Worm (Caenorhabditis elegans) whole organism, young adult: ENCODE results near the gene lin-2.

Experiments
- B0019.2 ChIP-seq: fragments of 200-800 bp; sonication (Bioruptor generic); conservative IDR thresholded peaks from 2 replicates; pipeline ENCODE4 v1.3.6; 2022; ENCODE audit warnings: missing genetic modification reagents, missing genetic modification characterization, missing compliant biosample characterization
- B0261.1 ChIP-seq: sonication (generic microtip); optimal IDR thresholded peaks from 2 replicates; lab custom pipeline; 2016; ENCODE audit warnings: mild to moderate bottlenecking, missing genetic modification characterization, moderate library complexity, missing compliant biosample characterization
- F10E7.11 ChIP-seq: sonication (generic microtip); optimal IDR thresholded peaks from 2 replicates; lab custom pipeline; 2017; ENCODE audit warnings: mild to moderate bottlenecking, missing genetic modification characterization, moderate library complexity, missing compliant biosample characterization
- F23B12.7 ChIP-seq: sonication (generic microtip); optimal IDR thresholded peaks from 2 replicates; lab custom pipeline; 2017; ENCODE audit warnings: missing genetic modification characterization, mild to moderate bottlenecking, missing compliant biosample characterization, antibody characterized with exemption, moderate library complexity; ENCODE audit not compliant: insufficient read depth
- F33H1.4 ChIP-seq: fragments of 200-800 bp; sonication (Bioruptor generic); IDR thresholded peaks from 2 replicates; pipeline ENCODE4 v1.3.6; 2022; ENCODE audit warnings: missing genetic modification reagents, missing genetic modification characterization, missing compliant biosample characterization
- F49E8.2 ChIP-seq: sonication (generic microtip); optimal IDR thresholded peaks from 3 replicates; lab custom pipeline; 2017; ENCODE audit warnings: missing genetic modification characterization, mild to moderate bottlenecking, missing compliant biosample characterization, antibody characterized with exemption, moderate library complexity; ENCODE audit not compliant: insufficient read depth
- F57C9.4 ChIP-seq: sonication (generic microtip); optimal IDR thresholded peaks from 2 replicates; lab custom pipeline; 2017; ENCODE audit warnings: mild to moderate bottlenecking, missing genetic modification characterization, missing compliant biosample characterization
- T26A5.8 ChIP-seq: sonication (generic microtip); optimal IDR thresholded peaks from 2 replicates; lab custom pipeline; 2016; ENCODE audit warnings: missing genetic modification characterization, missing compliant biosample characterization
- Y53G8AR.9 ChIP-seq: fragments of 200-800 bp; sonication (Bioruptor generic); conservative IDR thresholded peaks from 2 replicates; pipeline ENCODE4 v1.3.6; 2022; ENCODE audit warnings: missing genetic modification reagents, missing genetic modification characterization, missing compliant biosample characterization
- Y56A3A.18 ChIP-seq: fragments of 200-800 bp; sonication (Bioruptor generic); IDR thresholded peaks from 2 replicates; pipeline ENCODE4 v1.3.6; 2022; ENCODE audit warnings: missing genetic modification reagents, missing genetic modification characterization, missing compliant biosample characterization
- Y79H2A.3 ChIP-seq: fragments of 200-800 bp; sonication (Bioruptor generic); conservative IDR thresholded peaks from 2 replicates; pipeline ENCODE4 v1.3.6; 2022; ENCODE audit warnings: missing genetic modification reagents, missing genetic modification characterization, missing compliant biosample characterization
- aptf-2 ChIP-seq: fragments of 200-800 bp; sonication (Bioruptor generic); conservative IDR thresholded peaks from 2 replicates; pipeline ENCODE4 v1.3.6; 2022; ENCODE audit warnings: missing genetic modification reagents, missing genetic modification characterization, missing compliant biosample characterization
- aptf-3 ChIP-seq: fragments of 200-800 bp; sonication (Bioruptor generic); IDR thresholded peaks from 2 replicates; pipeline ENCODE4 v1.3.6; 2022; ENCODE audit warnings: missing genetic modification characterization, missing compliant biosample characterization
- atf-7 ChIP-seq: sonication (generic microtip); optimal IDR thresholded peaks from 2 replicates; lab custom pipeline; 2017; ENCODE audit warnings: mild to moderate bottlenecking, missing genetic modification characterization, missing compliant biosample characterization
- bed-1 ChIP-seq: fragments of 200-800 bp; sonication (Bioruptor generic); IDR thresholded peaks from 2 replicates; pipeline ENCODE4 v1.3.6; 2022; ENCODE audit warnings: missing genetic modification reagents, missing genetic modification characterization, missing compliant biosample characterization
- cebp-1 ChIP-seq, 2 experiments: fragments of 200-800 bp in 1 of 2; sonication (Bioruptor generic) in 1 of 2; sonication (generic microtip) in 1 of 2; IDR thresholded peaks in 1 of 2; optimal IDR thresholded peaks in 1 of 2; 2 replicates each; pipeline versions ENCODE4 v1.3.6 to Lab custom; 2017 to 2022; ENCODE audit warnings: missing compliant biosample characterization in 2 of 2, missing genetic modification characterization in 2 of 2, mild to moderate bottlenecking in 1 of 2, missing genetic modification reagents in 1 of 2, moderate library complexity in 1 of 2
- cebp-2 ChIP-seq: fragments of 200-800 bp; sonication (Bioruptor generic); IDR thresholded peaks from 2 replicates; pipeline ENCODE4 v1.3.6; 2022; ENCODE audit warnings: missing genetic modification characterization, missing compliant biosample characterization
- ceh-27 ChIP-seq: fragments of 200-800 bp; sonication (Bioruptor generic); optimal IDR thresholded peaks from 2 replicates; lab custom pipeline; 2018; ENCODE audit warnings: mild to moderate bottlenecking, missing genetic modification characterization, moderate library complexity, missing compliant biosample characterization
- ceh-40 ChIP-seq: fragments of 200-800 bp; sonication (Bioruptor generic); IDR thresholded peaks from 2 replicates; pipeline ENCODE4 v1.3.6; 2022; ENCODE audit warnings: missing genetic modification characterization, missing compliant biosample characterization
- ceh-91 ChIP-seq: fragments of 200-800 bp; sonication (Bioruptor generic); IDR thresholded peaks from 2 replicates; pipeline ENCODE4 v1.3.6; 2022; ENCODE audit warnings: missing genetic modification reagents, missing genetic modification characterization, missing compliant biosample characterization
- dpff-1 ChIP-seq: sonication (generic microtip); optimal IDR thresholded peaks from 2 replicates; lab custom pipeline; 2017; ENCODE audit warnings: mild to moderate bottlenecking, missing genetic modification characterization, missing compliant biosample characterization
- efl-1 ChIP-seq: fragments of 150-350 bp; optimal IDR thresholded peaks from 2 replicates; lab custom pipeline; 2014; ENCODE audit warnings: missing biosample characterization, missing genetic modification reagents, missing genetic modification characterization
- egl-18 ChIP-seq: fragments of 200-800 bp; sonication (Bioruptor generic); IDR thresholded peaks from 2 replicates; pipeline ENCODE4 v1.3.6; 2022; ENCODE audit warnings: missing genetic modification reagents, missing genetic modification characterization, missing compliant biosample characterization
- ekl-4 ChIP-seq: fragments of 200-800 bp; sonication (Bioruptor generic); IDR thresholded peaks from 2 replicates; pipeline ENCODE4 v1.3.6; 2022; ENCODE audit warnings: missing genetic modification reagents, missing genetic modification characterization, missing compliant biosample characterization
- fkh-3 ChIP-seq: sonication (generic microtip); optimal IDR thresholded peaks from 2 replicates; lab custom pipeline; 2016; ENCODE audit warnings: mild to moderate bottlenecking, missing genetic modification characterization, missing compliant biosample characterization
- gei-17 ChIP-seq: fragments of 200-800 bp; sonication (Bioruptor generic); optimal IDR thresholded peaks from 2 replicates; lab custom pipeline; 2018; ENCODE audit warnings: mild to moderate bottlenecking, missing genetic modification characterization, missing compliant biosample characterization
- him-1 ChIP-seq: sonication (generic microtip); optimal IDR thresholded peaks from 2 replicates; lab custom pipeline; 2016; ENCODE audit warnings: missing genotype, missing genetic modification reagents, missing genetic modification characterization, missing compliant biosample characterization
- hlh-26 ChIP-seq: fragments of 200-800 bp; sonication (Bioruptor generic); conservative IDR thresholded peaks from 2 replicates; pipeline ENCODE4 v1.3.6; 2022; ENCODE audit warnings: missing genetic modification reagents, missing genetic modification characterization, missing compliant biosample characterization
- hrde-1 ChIP-seq: sonication (generic microtip); optimal IDR thresholded peaks from 2 replicates; lab custom pipeline; 2016; ENCODE audit warnings: missing genetic modification characterization, mild to moderate bottlenecking, missing compliant biosample characterization, moderate library complexity, missing genotype, missing genetic modification reagents, borderline replicate concordance
- hsf-1 ChIP-seq: fragments of 200-800 bp; sonication (Bioruptor generic); IDR thresholded peaks from 2 replicates; pipeline ENCODE4 v1.3.6; 2022; ENCODE audit warnings: missing genetic modification reagents, missing genetic modification characterization, missing compliant biosample characterization
- lin-26 ChIP-seq: fragments of 200-800 bp; sonication (Bioruptor generic); IDR thresholded peaks from 2 replicates; pipeline ENCODE4 v1.3.6; 2022; ENCODE audit warnings: missing genetic modification reagents, missing genetic modification characterization, missing compliant biosample characterization
- madf-8 ChIP-seq: fragments of 200-800 bp; sonication (Bioruptor generic); conservative IDR thresholded peaks from 2 replicates; pipeline ENCODE4 v1.3.6; 2022; ENCODE audit warnings: missing genetic modification reagents, missing genetic modification characterization, missing compliant biosample characterization
- mes-4 ChIP-seq: sonication (generic microtip); optimal IDR thresholded peaks from 2 replicates; lab custom pipeline; 2016; ENCODE audit warnings: missing genotype, missing genetic modification characterization, missing compliant biosample characterization
- nfya-1 ChIP-seq: sonication (generic microtip); optimal IDR thresholded peaks from 2 replicates; lab custom pipeline; 2017; ENCODE audit warnings: antibody characterized with exemption, missing compliant biosample characterization, missing genetic modification characterization, borderline replicate concordance; ENCODE audit not compliant: insufficient read depth
- nhr-27 ChIP-seq: fragments of 200-800 bp; sonication (Bioruptor generic); optimal IDR thresholded peaks from 2 replicates; lab custom pipeline; 2018; ENCODE audit warnings: mild to moderate bottlenecking, missing genetic modification characterization, moderate library complexity, missing compliant biosample characterization
- nhr-80 ChIP-seq: sonication (generic microtip); optimal IDR thresholded peaks from 2 replicates; lab custom pipeline; 2016; ENCODE audit warnings: missing genetic modification characterization, missing compliant biosample characterization
- pha-4 ChIP-seq: fragments of 150-350 bp; sonication (generic microtip); optimal IDR thresholded peaks from 2 replicates; lab custom pipeline; 2014; ENCODE audit warnings: missing biosample characterization, missing genetic modification reagents, missing genetic modification characterization
- repo-1 ChIP-seq: sonication (generic microtip); optimal IDR thresholded peaks from 2 replicates; lab custom pipeline; 2017; ENCODE audit warnings: mild to moderate bottlenecking, missing genetic modification characterization, missing compliant biosample characterization
- snpc-1.3 ChIP-seq: sonication (generic microtip); optimal IDR thresholded peaks from 2 replicates; lab custom pipeline; 2017; ENCODE audit warnings: missing genetic modification characterization, mild to moderate bottlenecking, missing compliant biosample characterization, antibody characterized with exemption, moderate library complexity, missing genotype, missing genetic modification reagents; ENCODE audit not compliant: insufficient read depth
- snpc-4 ChIP-seq, 5 experiments: fragments of 150-350 bp in 1 of 5; sonication (generic microtip) in 4 of 5; optimal IDR thresholded peaks; 2 replicates each; lab custom pipeline; 2014 to 2018; ENCODE audit warnings: missing genetic modification characterization in 5 of 5, missing biosample characterization in 3 of 5, antibody characterized with exemption in 2 of 5, mild to moderate bottlenecking in 2 of 5, missing compliant biosample characterization in 2 of 5, missing genotype in 2 of 5, moderate library complexity in 2 of 5, missing genetic modification reagents in 1 of 5
- sptf-2 ChIP-seq: fragments of 200-800 bp; sonication (Bioruptor generic); optimal IDR thresholded peaks from 2 replicates; lab custom pipeline; 2018; ENCODE audit warnings: mild to moderate bottlenecking, missing genetic modification characterization, missing compliant biosample characterization
- tlf-1 ChIP-seq: fragments of 200-800 bp; sonication (Bioruptor generic); optimal IDR thresholded peaks from 2 replicates; lab custom pipeline; 2018; ENCODE audit warnings: mild to moderate bottlenecking, missing genetic modification characterization, missing compliant biosample characterization
- unc-62 ChIP-seq: fragments of 150-350 bp; optimal IDR thresholded peaks from 2 replicates; lab custom pipeline; 2014; ENCODE audit warnings: missing biosample characterization, missing genetic modification reagents, missing genetic modification characterization
- zfh-2 ChIP-seq: fragments of 200-800 bp; sonication (Bioruptor generic); conservative IDR thresholded peaks from 2 replicates; pipeline ENCODE4 v1.3.6; 2022; ENCODE audit warnings: missing genetic modification reagents, missing genetic modification characterization, missing compliant biosample characterization
- ztf-3 ChIP-seq: fragments of 200-800 bp; sonication (Bioruptor generic); optimal IDR thresholded peaks from 2 replicates; lab custom pipeline; 2018; ENCODE audit warnings: mild to moderate bottlenecking, missing genetic modification characterization, missing compliant biosample characterization
- ztf-6 ChIP-seq: fragments of 200-800 bp; sonication (Bioruptor generic); IDR thresholded peaks from 2 replicates; pipeline ENCODE4 v1.3.6; 2022; ENCODE audit warnings: missing genetic modification reagents, missing genetic modification characterization, missing compliant biosample characterization

The lin-2 gene

ce11 chrX:12458021-12458420, 44.2 kb upstream of the lin-2 start (continued):
- no peak for TF ChIP-seq bed-1 (GFP tag; lab: Robert Waterston, UW)
- TF ChIP-seq fkh-3 (tag; lab: Kevin White, UChicago) = peak; percentile 83
- TF ChIP-seq F33H1.4 = no peak
- peak; percentile 52 for TF ChIP-seq atf-7 (tag; lab: Kevin White, UChicago)
- peak; percentile 71; the same call in 1 of the 2 replicates for TF ChIP-seq cebp-2 (GFP tag; lab: Robert Waterston, UW)
- no peak for TF ChIP-seq zfh-2 (GFP tag; lab: Robert Waterston, UW)
- TF ChIP-seq B0261.1 (tag; lab: Kevin White, UChicago) = peak; percentile 92
- TF ChIP-seq repo-1 (tag; lab: Kevin White, UChicago) = peak; percentile 76
- peak; percentile 96 for TF ChIP-seq him-1
- TF ChIP-seq efl-1 (GFP tag; lab: Kevin White, UChicago) = no peak
- 0 out of 2 replicates have a peak, but pooled peaks have one; percentile 37 for TF ChIP-seq Y79H2A.3
- no peak for TF ChIP-seq ztf-3 (GFP tag; lab: Kevin White, UChicago)
- TF ChIP-seq B0019.2 (GFP tag; lab: Robert Waterston, UW) = 0 out of 2 replicates have a peak, but pooled peaks have one; percentile 3
- TF ChIP-seq ceh-27 (GFP tag; lab: Kevin White, UChicago) = peak; percentile 70
- TF ChIP-seq dpff-1 (tag; lab: Kevin White, UChicago) = no peak
- TF ChIP-seq sptf-2 (GFP tag; lab: Kevin White, UChicago) = peak; percentile 59
- TF ChIP-seq nfya-1 (tag; lab: Kevin White, UChicago) = no peak
- TF ChIP-seq lin-26 = peak; percentile 91
- peak; percentile 65 for TF ChIP-seq snpc-4 (GFP tag; optimal IDR thresholded peaks at IDR 0.05; lab: Kevin White, UChicago)
- TF ChIP-seq snpc-4 (tag; optimal IDR thresholded peaks at IDR 0.05; lab: Kevin White, UChicago) = peak in 2 of 4 experiments; percentile 58 to 62
- peak; percentile 74 for TF ChIP-seq nhr-27 (tag; lab: Kevin White, UChicago)
- no peak for TF ChIP-seq F57C9.4 (tag; lab: Kevin White, UChicago)
- peak; percentile 26 for TF ChIP-seq T26A5.8
- no peak for TF ChIP-seq F10E7.11 (tag; lab: Kevin White, UChicago)
- TF ChIP-seq ztf-6 = no peak
- no peak for TF ChIP-seq unc-62 (GFP tag; lab: Kevin White, UChicago)
- no peak for TF ChIP-seq aptf-2 (GFP tag; lab: Robert Waterston, UW)
- TF ChIP-seq hsf-1 (GFP tag; lab: Robert Waterston, UW) = peak; percentile 43; the same call in 1 of the 2 replicates
- 0 out of 2 replicates have a peak, but pooled peaks have one; percentile 58 for TF ChIP-seq egl-18 (GFP tag; lab: Robert Waterston, UW)
- no peak for TF ChIP-seq tlf-1 (GFP tag; lab: Kevin White, UChicago)
- TF ChIP-seq ceh-91 (GFP tag; lab: Robert Waterston, UW) = no peak
- TF ChIP-seq ekl-4 (GFP tag; lab: Robert Waterston, UW) = peak; percentile 75; the same call in 1 of the 2 replicates
- no peak for TF ChIP-seq madf-8 (GFP tag; lab: Robert Waterston, UW)
- TF ChIP-seq hlh-26 = no peak
- TF ChIP-seq Y53G8AR.9 = peak; percentile 78; the same call in 1 of the 2 replicates
- TF ChIP-seq mes-4 (tag; lab: Kevin White, UChicago) = peak; percentile 51
- TF ChIP-seq pha-4 (tag; lab: Kevin White, UChicago) = no peak
- TF ChIP-seq F49E8.2 (tag; lab: Kevin White, UChicago) = peak; percentile 20
- peak; percentile 83 for TF ChIP-seq F23B12.7 (tag; lab: Kevin White, UChicago)
- 0 out of 2 replicates have a peak, but pooled peaks have one; percentile 65 for TF ChIP-seq ceh-40 (GFP tag; lab: Robert Waterston, UW)
- TF ChIP-seq snpc-1.3 (tag; lab: Kevin White, UChicago) = peak; percentile 78
- TF ChIP-seq gei-17 (GFP tag; lab: Kevin White, UChicago) = peak; percentile 38
- TF ChIP-seq aptf-3 (GFP tag; lab: Robert Waterston, UW) = peak; percentile 81; the same call in 1 of the 2 replicates
- peak; percentile 84; the same call in 1 of the 2 replicates for TF ChIP-seq Y56A3A.18
- no peak for TF ChIP-seq hrde-1 (tag; lab: Kevin White, UChicago)
- TF ChIP-seq cebp-1 (GFP tag; IDR thresholded peaks at IDR 0.05; lab: Robert Waterston, UW) = 0 out of 2 replicates have a peak, but pooled peaks have one; percentile 33
- no peak for TF ChIP-seq cebp-1 (tag; optimal IDR thresholded peaks at IDR 0.05; lab: Kevin White, UChicago)
- peak; percentile 30 for TF ChIP-seq nhr-80 (tag; lab: Kevin White, UChicago)
